Fruit fly (Drosophila melanogaster): Measurements from ENCODE around the gene CG31917.

Gene CG31917

dm6 chr2L:5001582-5001929 lies 9.1 kb downstream of the CG31917 start:
- TF ChIP-seq CG2875 (GFP tag; optimal IDR thresholded peaks at IDR 0.05) (no peak), unpg (GFP tag; optimal IDR thresholded peaks at IDR 0.05) (no peak), CG30431 (GFP tag; optimal IDR thresholded peaks at IDR 0.05) (no peak), exex (tag; optimal IDR thresholded peaks at IDR 0.05) (peak; percentile 21), Trl (optimal IDR thresholded peaks at IDR 0.05) (peak in 1 of 2 experiments; percentile 3), Trl (GFP tag; optimal IDR thresholded peaks at IDR 0.05) (no peak)

dm6 chr2L:5000919-5001581 lies 9.6 kb downstream of the CG31917 start:
- no peak for TF ChIP-seq CG11093 (GFP tag; IDR thresholded peaks at IDR 0.05)
- TF ChIP-seq unpg (GFP tag; optimal IDR thresholded peaks at IDR 0.05) = no peak
- no peak for TF ChIP-seq CG12659 (GFP tag; optimal IDR thresholded peaks at IDR 0.05)
- no peak for TF ChIP-seq slou (GFP tag; optimal IDR thresholded peaks at IDR 0.05)
- no peak for TF ChIP-seq lov (optimal IDR thresholded peaks at IDR 0.05)
- TF ChIP-seq lov (GFP tag; IDR thresholded peaks at IDR 0.05) = peak; percentile 73; the same call in 2 of the 3 replicates
- peak; percentile 84 for TF ChIP-seq CG1603 (tag; optimal IDR thresholded peaks at IDR 0.05)
- no peak for TF ChIP-seq CG15601 (tag; optimal IDR thresholded peaks at IDR 0.05)
- TF ChIP-seq hbn (GFP tag; IDR thresholded peaks at IDR 0.05; ENCODE audit: partially characterized antibody) = no peak
- no peak for TF ChIP-seq CG12104 (GFP tag; optimal IDR thresholded peaks at IDR 0.05)
- TF ChIP-seq maf-S (GFP tag; optimal IDR thresholded peaks at IDR 0.05) = no peak
- no peak for TF ChIP-seq caup (GFP tag; optimal IDR thresholded peaks at IDR 0.05; ENCODE audit: severe bottlenecking)
- no peak for TF ChIP-seq Dad (GFP tag; optimal IDR thresholded peaks at IDR 0.05)
- TF ChIP-seq lbe (GFP tag; optimal IDR thresholded peaks at IDR 0.05) = no peak
- no peak for TF ChIP-seq Hand (GFP tag; optimal IDR thresholded peaks at IDR 0.05)
- TF ChIP-seq D19B (GFP tag; optimal IDR thresholded peaks at IDR 0.05) = no peak
- peak; percentile 34 for TF ChIP-seq CG10366 (GFP tag; IDR thresholded peaks at IDR 0.05)
- no peak for TF ChIP-seq CG1792 (GFP tag; optimal IDR thresholded peaks at IDR 0.05)
- no peak for TF ChIP-seq CG30020 (tag; optimal IDR thresholded peaks at IDR 0.05)
- TF ChIP-seq CG1602 (GFP tag; optimal IDR thresholded peaks at IDR 0.05) = no peak
- TF ChIP-seq Aef1 (GFP tag; IDR thresholded peaks at IDR 0.05) = peak; percentile 28
- TF ChIP-seq CG9797 (GFP tag; optimal IDR thresholded peaks at IDR 0.05) = no peak
- no peak for TF ChIP-seq CG14710 (tag; optimal IDR thresholded peaks at IDR 0.05)
- TF ChIP-seq CG10565 (GFP tag; optimal IDR thresholded peaks at IDR 0.05) = no peak
- TF ChIP-seq fd102C (GFP tag; optimal IDR thresholded peaks at IDR 0.05) = no peak
- no peak for TF ChIP-seq Doc3 (GFP tag; IDR thresholded peaks at IDR 0.05; ENCODE audit: partially characterized antibody)
- no peak for TF ChIP-seq tio (GFP tag; optimal IDR thresholded peaks at IDR 0.05)
- no peak for TF ChIP-seq CHES-1-like (GFP tag; optimal IDR thresholded peaks at IDR 0.05)
- TF ChIP-seq CG4282 (GFP tag; optimal IDR thresholded peaks at IDR 0.05) = no peak
- TF ChIP-seq kah (GFP tag; optimal IDR thresholded peaks at IDR 0.05) = no peak
- TF ChIP-seq CG13775 (GFP tag; optimal IDR thresholded peaks at IDR 0.05) = no peak
- no peak for TF ChIP-seq Max (GFP tag; optimal IDR thresholded peaks at IDR 0.05)
- TF ChIP-seq Dbx (GFP tag; IDR thresholded peaks at IDR 0.05) = no peak
- no peak for TF ChIP-seq kay (GFP tag; optimal IDR thresholded peaks at IDR 0.05)
- TF ChIP-seq CG30403 (GFP tag; optimal IDR thresholded peaks at IDR 0.05) = no peak
- TF ChIP-seq al (GFP tag; IDR thresholded peaks at IDR 0.05) = 0 out of 2 replicates have a peak, but pooled peaks have one; percentile 25
- TF ChIP-seq ftz-f1 (GFP tag; optimal IDR thresholded peaks at IDR 0.05) = peak; percentile 100
- TF ChIP-seq CG33213 (GFP tag; optimal IDR thresholded peaks at IDR 0.05) = no peak
- no peak for TF ChIP-seq Jarid2 (GFP tag; optimal IDR thresholded peaks at IDR 0.05)
- peak; percentile 89 for TF ChIP-seq CG8290 (GFP tag; optimal IDR thresholded peaks at IDR 0.05)
- peak; percentile 2 to 81 for TF ChIP-seq CG8290 (tag; optimal IDR thresholded peaks at IDR 0.05)
- TF ChIP-seq CG7928 (GFP tag; optimal IDR thresholded peaks at IDR 0.05) = no peak
- no peak for TF ChIP-seq CG3847 (GFP tag; IDR thresholded peaks at IDR 0.05)
- no peak; the same call in none of the 2 replicates for TF ChIP-seq crol (GFP tag; IDR thresholded peaks at IDR 0.05)
- TF ChIP-seq MTF-1 (GFP tag; optimal IDR thresholded peaks at IDR 0.05; ENCODE audit: borderline replicate concordance) = no peak

Measured in whole organism, embryonic.